Worm (Caenorhabditis elegans): ENCODE data around the gene C02B8.7.

Gene C02B8.7

ce11 chrX:8158975-8159813 lies 21.5 kb upstream of the C02B8.7 start, which contains the start of gene hil-3:
Gene hil-3, plus strand, starts transcription at chrX:8159169.
- TF ChIP-seq sem-4 (tag; optimal IDR thresholded peaks at IDR 0.05): peak; percentile 11
- TF ChIP-seq sma-3 (GFP tag; optimal IDR thresholded peaks at IDR 0.05): no peak
- peak; percentile 52 for TF ChIP-seq C34F6.9 (tag; optimal IDR thresholded peaks at IDR 0.05)
- no peak for TF ChIP-seq nhr-23 (tag; optimal IDR thresholded peaks at IDR 0.05)
- peak; percentile 11 for TF ChIP-seq lin-13 (GFP tag; optimal IDR thresholded peaks at IDR 0.05)
- peak; percentile 58 for TF ChIP-seq nhr-129 (tag; optimal IDR thresholded peaks at IDR 0.05)
- peak; percentile 66 for TF ChIP-seq unc-55 (GFP tag; optimal IDR thresholded peaks at IDR 0.05)
- peak; percentile 22 for TF ChIP-seq ceh-16 (tag; optimal IDR thresholded peaks at IDR 0.05)
- TF ChIP-seq nhr-25 (tag; optimal IDR thresholded peaks at IDR 0.05): peak; percentile 56
- TF ChIP-seq blmp-1 (tag; optimal IDR thresholded peaks at IDR 0.05; ENCODE audit: insufficient read depth): no peak
- no peak for TF ChIP-seq mdl-1 (tag; optimal IDR thresholded peaks at IDR 0.05)
- peak; percentile 39 for TF ChIP-seq sma-9 (GFP tag; optimal IDR thresholded peaks at IDR 0.05)
- TF ChIP-seq sma-9 (tag; optimal IDR thresholded peaks at IDR 0.05): no peak
- TF ChIP-seq lsy-2 (tag; optimal IDR thresholded peaks at IDR 0.05): peak in 1 of 2 experiments; percentile 45
- no peak for TF ChIP-seq nhr-21 (tag; optimal IDR thresholded peaks at IDR 0.05)

DNA sequence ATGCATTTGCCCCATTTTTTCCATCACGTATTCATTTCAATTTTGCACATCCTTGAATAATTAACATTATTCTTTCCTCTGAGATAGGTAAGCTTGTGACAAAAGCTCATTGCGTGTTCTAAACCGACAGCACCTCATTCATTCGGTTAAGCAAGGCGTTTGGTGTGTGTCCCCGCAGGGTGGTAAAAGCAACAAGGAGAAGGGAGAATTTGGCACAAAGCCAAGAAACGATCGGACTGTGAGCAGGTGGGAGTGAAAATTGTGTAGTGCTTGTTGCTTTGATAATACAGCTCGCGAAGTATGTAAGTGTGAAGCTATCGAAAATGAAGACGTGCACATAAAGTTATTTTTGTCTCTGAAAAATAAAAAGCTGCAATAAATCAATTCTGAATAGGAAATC lies 19.5 kb upstream of the C02B8.7 start:
- TF ChIP-seq aly-2 (tag; optimal IDR thresholded peaks at IDR 0.05): no peak
- TF ChIP-seq lsy-2 (tag; optimal IDR thresholded peaks at IDR 0.05): peak in 1 of 2 experiments; percentile 50
- peak; percentile 52 for TF ChIP-seq unc-55 (GFP tag; optimal IDR thresholded peaks at IDR 0.05)
- TF ChIP-seq nhr-129 (tag; optimal IDR thresholded peaks at IDR 0.05): peak; percentile 70
- peak; percentile 39 for TF ChIP-seq C34F6.9 (tag; optimal IDR thresholded peaks at IDR 0.05)
- TF ChIP-seq ztf-4 (tag; optimal IDR thresholded peaks at IDR 0.05): no peak
- TF ChIP-seq snpc-4 (tag; optimal IDR thresholded peaks at IDR 0.05): no peak
- TF ChIP-seq skn-1 (tag; optimal IDR thresholded peaks at IDR 0.05): no peak
- peak; percentile 24 for TF ChIP-seq crh-2 (tag; optimal IDR thresholded peaks at IDR 0.05)
- TF ChIP-seq sma-9 (GFP tag; optimal IDR thresholded peaks at IDR 0.05): peak; percentile 13
- no peak for TF ChIP-seq sma-9 (tag; optimal IDR thresholded peaks at IDR 0.05)
- peak; percentile 3 for TF ChIP-seq lin-13 (GFP tag; optimal IDR thresholded peaks at IDR 0.05)

- peak; percentile 28 for TF ChIP-seq lin-13 (GFP tag; optimal IDR thresholded peaks at IDR 0.05)
- TF ChIP-seq nhr-237 (tag; optimal IDR thresholded peaks at IDR 0.05): no peak
- no peak for TF ChIP-seq peb-1 (tag; optimal IDR thresholded peaks at IDR 0.05)
- no peak for TF ChIP-seq ZK546.5 (tag; optimal IDR thresholded peaks at IDR 0.05)
- no peak for TF ChIP-seq ama-1 (optimal IDR thresholded peaks at IDR 0.05)
- no peak for TF ChIP-seq nhr-23 (tag; optimal IDR thresholded peaks at IDR 0.05)
- no peak for TF ChIP-seq nhr-12 (tag; optimal IDR thresholded peaks at IDR 0.05)
- no peak for TF ChIP-seq ztf-11 (tag; optimal IDR thresholded peaks at IDR 0.05)
- TF ChIP-seq crh-2 (tag; optimal IDR thresholded peaks at IDR 0.05): peak; percentile 50
- no peak for TF ChIP-seq unc-62 (GFP tag; optimal IDR thresholded peaks at IDR 0.05)
- no peak for TF ChIP-seq C34F6.9 (tag; optimal IDR thresholded peaks at IDR 0.05)
- TF ChIP-seq skn-1 (tag; optimal IDR thresholded peaks at IDR 0.05): no peak
- TF ChIP-seq lin-39 (tag; optimal IDR thresholded peaks at IDR 0.05): no peak
- TF ChIP-seq ztf-1 (GFP tag; conservative IDR thresholded peaks at IDR 0.05): no peak
- TF ChIP-seq lin-11 (tag; optimal IDR thresholded peaks at IDR 0.05): no peak
- TF ChIP-seq sem-4 (tag; optimal IDR thresholded peaks at IDR 0.05): no peak
- no peak for TF ChIP-seq nhr-11 (tag; optimal IDR thresholded peaks at IDR 0.05)
- peak; percentile 37 for TF ChIP-seq sma-3 (GFP tag; optimal IDR thresholded peaks at IDR 0.05)
- TF ChIP-seq elt-1 (tag; optimal IDR thresholded peaks at IDR 0.05): no peak
- TF ChIP-seq ceh-82 (tag; optimal IDR thresholded peaks at IDR 0.05): no peak
- peak; percentile 48 for TF ChIP-seq nhr-129 (tag; optimal IDR thresholded peaks at IDR 0.05)
- no peak for TF ChIP-seq egl-27 (tag; optimal IDR thresholded peaks at IDR 0.05)
- TF ChIP-seq nhr-25 (tag; optimal IDR thresholded peaks at IDR 0.05): peak; percentile 2
- TF ChIP-seq lsy-2 (tag; optimal IDR thresholded peaks at IDR 0.05): peak in 1 of 2 experiments; percentile 32
- TF ChIP-seq ztf-4 (tag; optimal IDR thresholded peaks at IDR 0.05): no peak
- no peak for TF ChIP-seq mdl-1 (tag; optimal IDR thresholded peaks at IDR 0.05)
- no peak for TF ChIP-seq alr-1 (tag; optimal IDR thresholded peaks at IDR 0.05)
- no peak for TF ChIP-seq snpc-4 (tag; optimal IDR thresholded peaks at IDR 0.05)
- TF ChIP-seq dmd-4 (tag; optimal IDR thresholded peaks at IDR 0.05): no peak
- TF ChIP-seq elt-3 (tag; optimal IDR thresholded peaks at IDR 0.05): no peak
- no peak for TF ChIP-seq nhr-6 (tag; optimal IDR thresholded peaks at IDR 0.05)
- TF ChIP-seq fos-1 (tag; optimal IDR thresholded peaks at IDR 0.05): peak; percentile 38
- no peak for TF ChIP-seq unc-55 (GFP tag; optimal IDR thresholded peaks at IDR 0.05)
- peak; percentile 16 for TF ChIP-seq ceh-16 (tag; optimal IDR thresholded peaks at IDR 0.05)
- no peak for TF ChIP-seq unc-39 (tag; optimal IDR thresholded peaks at IDR 0.05)
- no peak for TF ChIP-seq blmp-1 (tag; optimal IDR thresholded peaks at IDR 0.05; ENCODE audit: insufficient read depth)
- no peak for TF ChIP-seq Y55F3AM.14 (GFP tag; optimal IDR thresholded peaks at IDR 0.05)
- TF ChIP-seq mab-5 (tag; optimal IDR thresholded peaks at IDR 0.05): no peak
- TF ChIP-seq R02D3.7 (tag; optimal IDR thresholded peaks at IDR 0.05): no peak
- TF ChIP-seq nhr-77 (tag; optimal IDR thresholded peaks at IDR 0.05): no peak
- peak; percentile 21 for TF ChIP-seq nhr-21 (tag; optimal IDR thresholded peaks at IDR 0.05)
- no peak for TF ChIP-seq zag-1 (tag; optimal IDR thresholded peaks at IDR 0.05)
- no peak for TF ChIP-seq aly-2 (tag; optimal IDR thresholded peaks at IDR 0.05)
Observed at ce11 chrX:8156502-8156901, 18.8 kb upstream of the C02B8.7 start.

Data from whole organism, L2 larva.